Worm (Caenorhabditis elegans) whole organism, young adult: Measurements from ENCODE around the gene Y53G8AL.3.
"Not testable (repeated sequence)": the region's sequence is repeated elsewhere in the genome, so short reads cannot be mapped to it uniquely, and the experiment has no call there.

ENCODE experiments used
- B0336.3 ChIP-seq: fragments of 200-800 bp; sonication (Bioruptor generic); IDR thresholded peaks from 2 replicates; pipeline ENCODE4 v1.3.6; 2022; ENCODE audit warnings: missing genetic modification characterization, missing compliant biosample characterization
- F10E7.11 ChIP-seq: sonication (generic microtip); optimal IDR thresholded peaks from 2 replicates; lab custom pipeline; 2017; ENCODE audit warnings: mild to moderate bottlenecking, missing genetic modification characterization, moderate library complexity, missing compliant biosample characterization
- F57A8.1 ChIP-seq: fragments of 200-800 bp; sonication (Bioruptor generic); optimal IDR thresholded peaks from 2 replicates; lab custom pipeline; 2018; ENCODE audit warnings: mild to moderate bottlenecking, missing genetic modification characterization, moderate library complexity, missing compliant biosample characterization
- K12H6.12 ChIP-seq: fragments of 200-800 bp; sonication (Bioruptor generic); optimal IDR thresholded peaks from 2 replicates; lab custom pipeline; 2018; ENCODE audit warnings: mild to moderate bottlenecking, missing genetic modification characterization, missing compliant biosample characterization
- Y53G8AR.9 ChIP-seq: fragments of 200-800 bp; sonication (Bioruptor generic); conservative IDR thresholded peaks from 2 replicates; pipeline ENCODE4 v1.3.6; 2022; ENCODE audit warnings: missing genetic modification reagents, missing genetic modification characterization, missing compliant biosample characterization
- Y56A3A.18 ChIP-seq: fragments of 200-800 bp; sonication (Bioruptor generic); IDR thresholded peaks from 2 replicates; pipeline ENCODE4 v1.3.6; 2022; ENCODE audit warnings: missing genetic modification reagents, missing genetic modification characterization, missing compliant biosample characterization
- Y67H2A.10 ChIP-seq: fragments of 200-800 bp; sonication (Bioruptor generic); conservative IDR thresholded peaks from 2 replicates; pipeline ENCODE4 v1.3.6; 2022; ENCODE audit warnings: missing genetic modification reagents, missing genetic modification characterization, missing compliant biosample characterization
- Y79H2A.3 ChIP-seq: fragments of 200-800 bp; sonication (Bioruptor generic); conservative IDR thresholded peaks from 2 replicates; pipeline ENCODE4 v1.3.6; 2022; ENCODE audit warnings: missing genetic modification reagents, missing genetic modification characterization, missing compliant biosample characterization
- ama-1 ChIP-seq, 3 experiments: fragments of 150-350 bp in 1 of 3; sonication (generic microtip) in 2 of 3; optimal IDR thresholded peaks; 2 replicates each; lab custom pipeline; 2014 to 2018; ENCODE audit warnings: missing biosample characterization in 2 of 3, missing genetic modification characterization in 2 of 3, missing genetic modification reagents in 2 of 3
- attf-3 ChIP-seq: fragments of 200-800 bp; sonication (Bioruptor generic); conservative IDR thresholded peaks from 2 replicates; pipeline ENCODE4 v1.3.6; 2022; ENCODE audit warnings: missing genetic modification reagents, missing genetic modification characterization, missing compliant biosample characterization
- bed-1 ChIP-seq: fragments of 200-800 bp; sonication (Bioruptor generic); IDR thresholded peaks from 2 replicates; pipeline ENCODE4 v1.3.6; 2022; ENCODE audit warnings: missing genetic modification reagents, missing genetic modification characterization, missing compliant biosample characterization
- bed-2 ChIP-seq: fragments of 200-800 bp; sonication (Bioruptor generic); IDR thresholded peaks from 2 replicates; pipeline ENCODE4 v1.3.6; 2022; ENCODE audit warnings: missing genetic modification reagents, missing genetic modification characterization, missing compliant biosample characterization
- cebp-1 ChIP-seq, 2 experiments: fragments of 200-800 bp in 1 of 2; sonication (Bioruptor generic) in 1 of 2; sonication (generic microtip) in 1 of 2; IDR thresholded peaks in 1 of 2; optimal IDR thresholded peaks in 1 of 2; 2 replicates each; pipeline versions ENCODE4 v1.3.6 to Lab custom; 2017 to 2022; ENCODE audit warnings: missing compliant biosample characterization in 2 of 2, missing genetic modification characterization in 2 of 2, mild to moderate bottlenecking in 1 of 2, missing genetic modification reagents in 1 of 2, moderate library complexity in 1 of 2
- ceh-79 ChIP-seq: sonication (generic microtip); optimal IDR thresholded peaks from 2 replicates; lab custom pipeline; 2017; ENCODE audit warnings: mild to moderate bottlenecking, missing genetic modification characterization, missing compliant biosample characterization
- dox-1 ChIP-seq: fragments of 200-800 bp; sonication (Bioruptor generic); IDR thresholded peaks from 2 replicates; pipeline ENCODE4 v1.3.6; 2022; ENCODE audit warnings: missing genetic modification reagents, missing genetic modification characterization, missing compliant biosample characterization
- ekl-4 ChIP-seq: fragments of 200-800 bp; sonication (Bioruptor generic); IDR thresholded peaks from 2 replicates; pipeline ENCODE4 v1.3.6; 2022; ENCODE audit warnings: missing genetic modification reagents, missing genetic modification characterization, missing compliant biosample characterization
- hlh-26 ChIP-seq: fragments of 200-800 bp; sonication (Bioruptor generic); conservative IDR thresholded peaks from 2 replicates; pipeline ENCODE4 v1.3.6; 2022; ENCODE audit warnings: missing genetic modification reagents, missing genetic modification characterization, missing compliant biosample characterization
- hmg-1.2 ChIP-seq: fragments of 200-800 bp; sonication (Bioruptor generic); IDR thresholded peaks from 2 replicates; pipeline ENCODE4 v1.3.6; 2022; ENCODE audit warnings: missing genetic modification reagents, missing genetic modification characterization, missing compliant biosample characterization
- hsf-1 ChIP-seq: fragments of 200-800 bp; sonication (Bioruptor generic); IDR thresholded peaks from 2 replicates; pipeline ENCODE4 v1.3.6; 2022; ENCODE audit warnings: missing genetic modification reagents, missing genetic modification characterization, missing compliant biosample characterization
- let-607 ChIP-seq, 2 experiments: fragments of 200-800 bp in 1 of 2; sonication (Bioruptor generic) in 1 of 2; sonication (generic microtip) in 1 of 2; optimal IDR thresholded peaks; 2 replicates each; lab custom pipeline; 2016 to 2018; ENCODE audit warnings: mild to moderate bottlenecking in 2 of 2, missing compliant biosample characterization in 2 of 2, missing genetic modification characterization in 2 of 2, moderate library complexity in 2 of 2, missing genotype in 1 of 2
- lin-54 ChIP-seq: fragments of 200-800 bp; sonication (Bioruptor generic); optimal IDR thresholded peaks from 2 replicates; lab custom pipeline; 2018; ENCODE audit warnings: mild to moderate bottlenecking, missing genetic modification characterization, missing compliant biosample characterization
- madf-8 ChIP-seq: fragments of 200-800 bp; sonication (Bioruptor generic); conservative IDR thresholded peaks from 2 replicates; pipeline ENCODE4 v1.3.6; 2022; ENCODE audit warnings: missing genetic modification reagents, missing genetic modification characterization, missing compliant biosample characterization
- mcd-1 ChIP-seq: fragments of 200-800 bp; sonication (Bioruptor generic); IDR thresholded peaks from 2 replicates; pipeline ENCODE4 v1.3.6; 2022; ENCODE audit warnings: missing genetic modification reagents, missing genetic modification characterization, missing compliant biosample characterization
- nhr-80 ChIP-seq: sonication (generic microtip); optimal IDR thresholded peaks from 2 replicates; lab custom pipeline; 2016; ENCODE audit warnings: missing genetic modification characterization, missing compliant biosample characterization
- pha-4 ChIP-seq: fragments of 150-350 bp; sonication (generic microtip); optimal IDR thresholded peaks from 2 replicates; lab custom pipeline; 2014; ENCODE audit warnings: missing biosample characterization, missing genetic modification reagents, missing genetic modification characterization
- rcor-1 ChIP-seq: fragments of 200-800 bp; sonication (Bioruptor generic); IDR thresholded peaks from 2 replicates; pipeline ENCODE4 v1.3.6; 2022; ENCODE audit warnings: missing genetic modification reagents, missing genetic modification characterization, missing compliant biosample characterization
- snpc-1.3 ChIP-seq: sonication (generic microtip); optimal IDR thresholded peaks from 2 replicates; lab custom pipeline; 2017; ENCODE audit warnings: missing genetic modification characterization, mild to moderate bottlenecking, missing compliant biosample characterization, antibody characterized with exemption, moderate library complexity, missing genotype, missing genetic modification reagents; ENCODE audit not compliant: insufficient read depth
- snpc-4 ChIP-seq, 5 experiments: fragments of 150-350 bp in 1 of 5; sonication (generic microtip) in 4 of 5; optimal IDR thresholded peaks; 2 replicates each; lab custom pipeline; 2014 to 2018; ENCODE audit warnings: missing genetic modification characterization in 5 of 5, missing biosample characterization in 3 of 5, antibody characterized with exemption in 2 of 5, mild to moderate bottlenecking in 2 of 5, missing compliant biosample characterization in 2 of 5, missing genotype in 2 of 5, moderate library complexity in 2 of 5, missing genetic modification reagents in 1 of 5
- unc-130 ChIP-seq: sonication (generic microtip); optimal IDR thresholded peaks from 2 replicates; lab custom pipeline; 2016; ENCODE audit warnings: missing genetic modification reagents, missing genetic modification characterization, missing compliant biosample characterization
- unc-62 ChIP-seq: fragments of 150-350 bp; optimal IDR thresholded peaks from 2 replicates; lab custom pipeline; 2014; ENCODE audit warnings: missing biosample characterization, missing genetic modification reagents, missing genetic modification characterization
- ztf-18 ChIP-seq: sonication (generic microtip); optimal IDR thresholded peaks from 2 replicates; lab custom pipeline; 2016; ENCODE audit warnings: missing genotype, mild to moderate bottlenecking, missing genetic modification characterization, missing compliant biosample characterization
- ztf-26 ChIP-seq: sonication (generic microtip); optimal IDR thresholded peaks from 2 replicates; lab custom pipeline; 2017; ENCODE audit warnings: missing genetic modification characterization, missing compliant biosample characterization

Gene Y53G8AL.3

ce11 chrIII:3259691-3260090 is 6.7 kb upstream of the Y53G8AL.3 start, which contains the start of gene Y53G8AM.6:
Y53G8AM.6 (minus strand) TSS chrIII:3259791.
- TF ChIP-seq ztf-18; let-607 (tag; optimal IDR thresholded peaks at IDR 0.05; lab: Kevin White, UChicago); rcor-1 (GFP tag; lab: Robert Waterston, UW): not testable (repeated sequence)

ce11 chrIII:3258306-3258705 is 5.4 kb upstream of the Y53G8AL.3 start, which contains the start of gene nspg-7.2:
nspg-7.2 (minus strand) TSS chrIII:3258406.
- TF ChIP-seq bed-2 (no peak), let-607 (tag; optimal IDR thresholded peaks at IDR 0.05; lab: Kevin White, UChicago) (no peak), snpc-1.3 (tag; lab: Kevin White, UChicago) (no peak), unc-130 (GFP tag; lab: Kevin White, UChicago) (no peak), rcor-1 (GFP tag; lab: Robert Waterston, UW) (no peak), pha-4 (no peak), F10E7.11 (tag; lab: Kevin White, UChicago) (no peak), cebp-1 (GFP tag; IDR thresholded peaks at IDR 0.05; lab: Robert Waterston, UW) (no peak), cebp-1 (tag; optimal IDR thresholded peaks at IDR 0.05; lab: Kevin White, UChicago) (no peak), hlh-26 (GFP tag; lab: Robert Waterston, UW) (no peak), K12H6.12 (tag; lab: Kevin White, UChicago) (no peak), unc-62 (no peak), Y53G8AR.9 (GFP tag; lab: Robert Waterston, UW) (no peak)
- TF ChIP-seq, all 124 proteins: peak for 0

ce11 chrIII:3255575-3255974 is 2.6 kb upstream of the Y53G8AL.3 start, which contains the start of gene Y53G8AM.4:
Y53G8AM.4 (minus strand) TSS chrIII:3255675.
- TF ChIP-seq Y79H2A.3 (GFP tag; lab: Robert Waterston, UW) (no peak), ama-1 (optimal IDR thresholded peaks at IDR 0.05; lab: Kevin White, UChicago) (no peak), ama-1 (GFP tag; optimal IDR thresholded peaks at IDR 0.05; lab: Kevin White, UChicago) (no peak), ztf-26 (tag; lab: Kevin White, UChicago) (no peak), madf-8 (GFP tag; lab: Robert Waterston, UW) (no peak), B0336.3 (GFP tag; lab: Robert Waterston, UW) (no peak), snpc-4 (GFP tag; optimal IDR thresholded peaks at IDR 0.05; lab: Kevin White, UChicago) (no peak), snpc-4 (tag; optimal IDR thresholded peaks at IDR 0.05; lab: Kevin White, UChicago) (no peak), hsf-1 (no peak), Y67H2A.10 (GFP tag; lab: Robert Waterston, UW) (no peak), lin-54 (no peak), unc-130 (GFP tag; lab: Kevin White, UChicago) (no peak), F57A8.1 (GFP tag; lab: Kevin White, UChicago) (no peak), attf-3 (no peak), mcd-1 (GFP tag; lab: Robert Waterston, UW) (no peak), ceh-79 (tag; lab: Kevin White, UChicago) (no peak)
- TF ChIP-seq, all 124 proteins: peak for 0

- no peak for TF ChIP-seq Y56A3A.18
- TF ChIP-seq hmg-1.2, result peak; percentile 88
These were observed 2.1 kb upstream of the Y53G8AL.3 start for ce11 chrIII:3255023-3255422.

ce11 chrIII:3253736-3254135 is 793 bp upstream of the Y53G8AL.3 start:
- TF ChIP-seq nhr-80 (peak; percentile 90), bed-1 (no peak), ekl-4 (GFP tag; lab: Robert Waterston, UW) (0 out of 2 replicates have a peak, but pooled peaks have one; percentile 3), dox-1 (GFP tag; lab: Robert Waterston, UW) (0 out of 2 replicates have a peak, but pooled peaks have one; percentile 12), F10E7.11 (tag; lab: Kevin White, UChicago) (no peak)
